Fruit fly (Drosophila melanogaster) whole organism, embryonic: Measurements from ENCODE around the gene Rbcn-3B.
A peak's percentile ranks its signal among the peaks of the same experiment; 100 is the strongest.

Experiments
- Asciz ChIP-seq: fragments of 200-800 bp; sonication (Bioruptor generic); optimal IDR thresholded peaks from 2 replicates; lab custom pipeline; 2017; ENCODE audit warnings: missing biosample characterization, mild to moderate bottlenecking, missing genetic modification characterization, missing genetic modification reagents
- Blimp-1 ChIP-seq: fragments of 200-800 bp; sonication (Bioruptor generic); optimal IDR thresholded peaks from 3 replicates; lab custom pipeline; 2018; ENCODE audit warnings: missing biosample characterization, missing genetic modification characterization, mild to moderate bottlenecking, moderate library complexity, missing genetic modification reagents
- CG10979 ChIP-seq: fragments of 200-800 bp; sonication (Bioruptor generic); optimal IDR thresholded peaks from 2 replicates; lab custom pipeline; 2018; ENCODE audit warnings: missing biosample characterization, mild to moderate bottlenecking, missing genetic modification characterization, moderate library complexity
- CG12769 ChIP-seq: fragments of 200-800 bp; sonication (Bioruptor generic); optimal IDR thresholded peaks from 2 replicates; lab custom pipeline; 2019; ENCODE audit warnings: missing biosample characterization, mild to moderate bottlenecking, missing genetic modification characterization, moderate library complexity
- CG13775 ChIP-seq: fragments of 200-800 bp; sonication (Bioruptor generic); optimal IDR thresholded peaks from 3 replicates; lab custom pipeline; 2017; ENCODE audit warnings: missing biosample characterization, mild to moderate bottlenecking, missing genetic modification characterization
- CG1647 ChIP-seq: fragments of 200-800 bp; sonication (Bioruptor generic); optimal IDR thresholded peaks from 3 replicates; lab custom pipeline; 2016; ENCODE audit warnings: missing biosample characterization, missing genetic modification characterization
- CG16779 ChIP-seq: fragments of 200-800 bp; sonication (Bioruptor generic); IDR thresholded peaks from 2 replicates; pipeline ENCODE4 v1.3.6; 2022; ENCODE audit warnings: missing biosample characterization, missing genetic modification characterization
- CG17359 ChIP-seq: fragments of 200-800 bp; sonication (Bioruptor generic); optimal IDR thresholded peaks from 3 replicates; lab custom pipeline; 2018; ENCODE audit warnings: missing biosample characterization, mild to moderate bottlenecking, missing genetic modification characterization, moderate library complexity
- CG2116 ChIP-seq: fragments of 200-800 bp; sonication (Bioruptor generic); optimal IDR thresholded peaks from 3 replicates; lab custom pipeline; 2018; ENCODE audit warnings: missing biosample characterization, mild to moderate bottlenecking, missing genetic modification characterization
- CG2129 ChIP-seq: fragments of 200-800 bp; sonication (Bioruptor generic); IDR thresholded peaks from 2 replicates; pipeline ENCODE4 v1.3.6; 2022; ENCODE audit warnings: missing biosample characterization, missing genetic modification characterization; ENCODE audit not compliant: partially characterized antibody
- CG2712 ChIP-seq: fragments of 200-800 bp; optimal IDR thresholded peaks from 3 replicates; lab custom pipeline; 2019; ENCODE audit warnings: missing biosample characterization, mild to moderate bottlenecking, missing genetic modification characterization, moderate library complexity
- CG30020 ChIP-seq: fragments of 200-800 bp; optimal IDR thresholded peaks from 2 replicates; lab custom pipeline; 2019; ENCODE audit warnings: missing biosample characterization, mild to moderate bottlenecking, missing genetic modification characterization, moderate library complexity
- CG34224 ChIP-seq: fragments of 200-800 bp; sonication (Bioruptor generic); IDR thresholded peaks from 3 replicates; pipeline ENCODE4 v1.3.6; 2022; ENCODE audit warnings: missing biosample characterization, missing genetic modification characterization; ENCODE audit not compliant: partially characterized antibody
- CG34376 ChIP-seq: fragments of 200-800 bp; sonication (Bioruptor generic); optimal IDR thresholded peaks from 2 replicates; lab custom pipeline; 2018; ENCODE audit warnings: missing biosample characterization, mild to moderate bottlenecking, missing genetic modification characterization
- CG4328 ChIP-seq: fragments of 200-800 bp; sonication (Bioruptor generic); optimal IDR thresholded peaks from 3 replicates; lab custom pipeline; 2017; ENCODE audit warnings: missing biosample characterization, missing genetic modification reagents, missing genetic modification characterization
- CG6813 ChIP-seq: fragments of 200-800 bp; sonication (Bioruptor generic); optimal IDR thresholded peaks from 2 replicates; lab custom pipeline; 2017; ENCODE audit warnings: missing biosample characterization, missing genetic modification characterization, mild to moderate bottlenecking, moderate library complexity, missing genetic modification reagents
- CG6854 ChIP-seq: fragments of 200-800 bp; sonication (Bioruptor generic); optimal IDR thresholded peaks from 3 replicates; lab custom pipeline; 2017; ENCODE audit warnings: missing biosample characterization, mild to moderate bottlenecking, missing genetic modification characterization
- CG8290 ChIP-seq, 3 experiments: fragments of 200-800 bp; sonication (Bioruptor generic); optimal IDR thresholded peaks; 2 replicates each; lab custom pipeline; 2016 to 2019; ENCODE audit warnings: missing biosample characterization in 3 of 3, missing genetic modification characterization in 3 of 3, mild to moderate bottlenecking in 2 of 3, moderate library complexity in 1 of 3
- CG9727 ChIP-seq: fragments of 200-800 bp; sonication (Bioruptor generic); optimal IDR thresholded peaks from 3 replicates; lab custom pipeline; 2017; ENCODE audit warnings: missing biosample characterization, mild to moderate bottlenecking, missing genetic modification characterization
- Chrac-16 ChIP-seq: fragments of 200-800 bp; sonication (Bioruptor generic); optimal IDR thresholded peaks from 3 replicates; lab custom pipeline; 2016; ENCODE audit warnings: missing biosample characterization, missing genetic modification characterization
- HLH54F ChIP-seq: fragments of 200-800 bp; sonication (Bioruptor generic); optimal IDR thresholded peaks from 3 replicates; lab custom pipeline; 2016; ENCODE audit warnings: missing biosample characterization, missing genetic modification characterization
- Hr3 ChIP-seq: fragments of 200-800 bp; sonication (Bioruptor generic); optimal IDR thresholded peaks from 3 replicates; lab custom pipeline; 2016; ENCODE audit warnings: missing biosample characterization, missing genetic modification characterization
- Neu2 ChIP-seq: fragments of 200-800 bp; sonication (Bioruptor generic); optimal IDR thresholded peaks from 3 replicates; lab custom pipeline; 2016; ENCODE audit warnings: missing biosample characterization, missing genetic modification characterization, borderline replicate concordance
- Stat92E ChIP-seq, 3 experiments: fragments of >200 bp in 2 of 3; fragments of 200-800 bp in 1 of 3; sonication (Bioruptor generic) in 1 of 3; optimal IDR thresholded peaks; 2 replicates each; lab custom pipeline; 2017 to 2019; ENCODE audit warnings: missing biosample characterization in 3 of 3, missing genetic modification characterization in 3 of 3, mild to moderate bottlenecking in 1 of 3, moderate library complexity in 1 of 3
- Trl ChIP-seq, 3 experiments: fragments of >200 bp in 2 of 3; fragments of 200-800 bp in 1 of 3; sonication (Bioruptor generic) in 1 of 3; optimal IDR thresholded peaks; 2 replicates in 1 of 3; 3 replicates in 2 of 3; lab custom pipeline; 2016 to 2017; ENCODE audit warnings: missing biosample characterization in 1 of 3, missing genetic modification characterization in 1 of 3
- ap ChIP-seq: fragments of 200-800 bp; sonication (Bioruptor generic); IDR thresholded peaks from 2 replicates; pipeline ENCODE4 v1.3.6; 2022; ENCODE audit warnings: missing biosample characterization, missing genetic modification characterization
- ash1 ChIP-seq: fragments of 200-800 bp; sonication (Bioruptor generic); optimal IDR thresholded peaks from 2 replicates; lab custom pipeline; 2018; ENCODE audit warnings: missing biosample characterization, mild to moderate bottlenecking, missing genetic modification characterization
- chif ChIP-seq, 2 experiments: fragments of 200-800 bp; sonication (Bioruptor generic); optimal IDR thresholded peaks; 3 replicates each; lab custom pipeline; 2016; ENCODE audit warnings: missing biosample characterization in 2 of 2, missing genetic modification characterization in 2 of 2
- chinmo ChIP-seq: fragments of 200-800 bp; sonication (Bioruptor generic); IDR thresholded peaks from 4 replicates; pipeline ENCODE4 v1.3.6; 2022; ENCODE audit warnings: missing biosample characterization, missing genetic modification characterization; ENCODE audit not compliant: partially characterized antibody
- gce ChIP-seq: fragments of 200-800 bp; sonication (Bioruptor generic); IDR thresholded peaks from 3 replicates; pipeline ENCODE4 v1.3.6; 2022; ENCODE audit warnings: missing biosample characterization, missing genetic modification characterization
- grn ChIP-seq: fragments of 200-800 bp; sonication (Bioruptor generic); optimal IDR thresholded peaks from 3 replicates; lab custom pipeline; 2017; ENCODE audit warnings: missing biosample characterization, missing genetic modification characterization
- hth ChIP-seq: fragments of >200 bp; optimal IDR thresholded peaks from 2 replicates; lab custom pipeline; 2017; ENCODE audit warnings: inconsistent platforms
- knrl ChIP-seq: fragments of 200-800 bp; sonication (Bioruptor generic); IDR thresholded peaks from 3 replicates; pipeline ENCODE4 v1.3.6; 2022; ENCODE audit warnings: missing biosample characterization, missing genetic modification characterization; ENCODE audit not compliant: partially characterized antibody
- lbe ChIP-seq: fragments of 200-800 bp; sonication (Bioruptor generic); optimal IDR thresholded peaks from 2 replicates; lab custom pipeline; 2016; ENCODE audit warnings: missing biosample characterization, mild to moderate bottlenecking, missing genetic modification characterization
- lov ChIP-seq, 2 experiments: fragments of 200-800 bp in 1 of 2; fragments of >200 bp in 1 of 2; sonication (Bioruptor generic) in 1 of 2; IDR thresholded peaks in 1 of 2; optimal IDR thresholded peaks in 1 of 2; 2 replicates in 1 of 2; 3 replicates in 1 of 2; pipeline versions ENCODE4 v1.3.6 to Lab custom; 2017 to 2022; ENCODE audit warnings: missing biosample characterization in 1 of 2, missing genetic modification characterization in 1 of 2
- mld ChIP-seq: fragments of 200-800 bp; sonication (Bioruptor generic); IDR thresholded peaks from 3 replicates; pipeline ENCODE4 v1.3.6; 2022; ENCODE audit warnings: missing biosample characterization, missing genetic modification characterization; ENCODE audit not compliant: partially characterized antibody
- onecut ChIP-seq: fragments of 200-800 bp; sonication (Bioruptor generic); IDR thresholded peaks from 2 replicates; pipeline ENCODE4 v1.3.6; 2022; ENCODE audit warnings: missing biosample characterization, missing genetic modification characterization
- otp ChIP-seq: fragments of 200-800 bp; sonication (Bioruptor generic); IDR thresholded peaks from 3 replicates; pipeline ENCODE4, ENCODE4 v1.3.6; 2022; ENCODE audit warnings: missing biosample characterization, missing genetic modification characterization
- p53 ChIP-seq: fragments of 200-800 bp; sonication (Bioruptor generic); optimal IDR thresholded peaks from 2 replicates; lab custom pipeline; 2016; ENCODE audit warnings: missing biosample characterization, missing genetic modification characterization
- pzg ChIP-seq: fragments of 200-800 bp; sonication (Bioruptor generic); optimal IDR thresholded peaks from 3 replicates; lab custom pipeline; 2018; ENCODE audit warnings: missing biosample characterization, mild to moderate bottlenecking, missing genetic modification characterization, moderate library complexity
- ranshi ChIP-seq: fragments of 200-800 bp; sonication (Bioruptor generic); IDR thresholded peaks from 2 replicates; pipeline ENCODE4 v1.3.6; 2022; ENCODE audit warnings: missing biosample characterization, missing genetic modification characterization
- slbo ChIP-seq: fragments of 200-800 bp; sonication (Bioruptor generic); IDR thresholded peaks from 2 replicates; pipeline ENCODE4 v1.3.6; 2022; ENCODE audit warnings: missing biosample characterization, missing genetic modification characterization
- so ChIP-seq: fragments of 200-800 bp; sonication (Bioruptor generic); IDR thresholded peaks from 3 replicates; pipeline ENCODE4 v1.3.6; 2022; ENCODE audit warnings: missing biosample characterization, missing genetic modification characterization
- tll ChIP-seq, 2 experiments: fragments of 200-800 bp in 1 of 2; fragments of >200 bp in 1 of 2; sonication (Bioruptor generic) in 1 of 2; optimal IDR thresholded peaks; 2 replicates each; lab custom pipeline; 2017 to 2019; ENCODE audit warnings: missing biosample characterization in 2 of 2, missing genetic modification characterization in 2 of 2, mild to moderate bottlenecking in 1 of 2, moderate library complexity in 1 of 2
- unpg ChIP-seq: fragments of 200-800 bp; sonication (Bioruptor generic); optimal IDR thresholded peaks from 3 replicates; lab custom pipeline; 2018; ENCODE audit warnings: missing biosample characterization, mild to moderate bottlenecking, missing genetic modification characterization, moderate library complexity
- wor ChIP-seq: fragments of 200-800 bp; sonication (Bioruptor generic); IDR thresholded peaks from 2 replicates; pipeline ENCODE4 v1.3.6; 2022; ENCODE audit warnings: missing biosample characterization, missing genetic modification characterization

Rbcn-3B gene

dm6 chrX:1877107-1877736, 31.5 kb upstream of the Rbcn-3B start, which contains the start of the genes CG14817 and CG14805 (continued):
- TF ChIP-seq CG34224 (GFP tag; lab: Robert Waterston, UW), result peak; percentile 67
- peak; percentile 88 for TF ChIP-seq CG4328 (GFP tag; lab: Kevin White, UChicago)
- TF ChIP-seq Stat92E (GFP tag; optimal IDR thresholded peaks at IDR 0.05; lab: Kevin White, UChicago), result no peak
- TF ChIP-seq tll (GFP tag; optimal IDR thresholded peaks at IDR 0.05; lab: Kevin White, UChicago), result no peak
- no peak for TF ChIP-seq Blimp-1 (GFP tag; lab: Kevin White, UChicago)
- peak; percentile 63 for TF ChIP-seq CG10979 (tag; lab: Kevin White, UChicago)
- no peak for TF ChIP-seq Trl (optimal IDR thresholded peaks at IDR 0.05; lab: Kevin White, UChicago)
- TF ChIP-seq Trl (GFP tag; optimal IDR thresholded peaks at IDR 0.05; lab: Kevin White, UChicago), result peak; percentile 40
- TF ChIP-seq CG2116, result peak; percentile 91
- peak; percentile 73 for TF ChIP-seq CG17359 (tag; lab: Kevin White, UChicago)
- no peak for TF ChIP-seq HLH54F
- TF ChIP-seq CG30020, result peak; percentile 40
- no peak for TF ChIP-seq hth (lab: Kevin White, UChicago)
- peak; percentile 89 for TF ChIP-seq CG6813 (GFP tag; lab: Kevin White, UChicago)
- no peak for TF ChIP-seq p53 (GFP tag; lab: Kevin White, UChicago)
- TF ChIP-seq mld (GFP tag; lab: Robert Waterston, UW), result no peak
- no peak for TF ChIP-seq CG16779 (GFP tag; lab: Robert Waterston, UW)
- no peak for TF ChIP-seq lov (optimal IDR thresholded peaks at IDR 0.05; lab: Kevin White, UChicago)
- TF ChIP-seq lov (GFP tag; IDR thresholded peaks at IDR 0.05; lab: Robert Waterston, UW), result peak; percentile 71; the same call in 1 of the 3 replicates
- peak; percentile 80 for TF ChIP-seq unpg
- peak; percentile 76 for TF ChIP-seq onecut (GFP tag; lab: Robert Waterston, UW)
- TF ChIP-seq CG8290 (GFP tag; optimal IDR thresholded peaks at IDR 0.05; lab: Kevin White, UChicago), result peak; percentile 27
- TF ChIP-seq CG8290 (tag; optimal IDR thresholded peaks at IDR 0.05; lab: Kevin White, UChicago), result peak in 1 of 2 experiments; percentile 59
- peak; percentile 66; the same call in 2 of the 3 replicates for TF ChIP-seq gce
- no peak for TF ChIP-seq ap
- no peak for TF ChIP-seq wor (GFP tag; lab: Robert Waterston, UW)
- no peak for TF ChIP-seq chinmo (GFP tag; lab: Robert Waterston, UW)
- no peak for TF ChIP-seq CG2129 (GFP tag; lab: Robert Waterston, UW)
- 0 out of 3 replicates have a peak, but pooled peaks have one; percentile 27 for TF ChIP-seq knrl (GFP tag; lab: Robert Waterston, UW)
- TF ChIP-seq CG12769, result no peak
- peak; percentile 52 for TF ChIP-seq CG1647
- peak; percentile 72 for TF ChIP-seq CG13775 (GFP tag; lab: Kevin White, UChicago)
- TF ChIP-seq pzg (GFP tag; lab: Kevin White, UChicago), result peak; percentile 65
- no peak for TF ChIP-seq Asciz (GFP tag; lab: Kevin White, UChicago)
- TF ChIP-seq so (GFP tag; lab: Robert Waterston, UW), result 0 out of 3 replicates have a peak, but pooled peaks have one; percentile 29
- peak; percentile 64 for TF ChIP-seq CG2712 (tag; lab: Kevin White, UChicago)
- peak; percentile 85 for TF ChIP-seq ash1
- peak; percentile 19; the same call in 1 of the 2 replicates for TF ChIP-seq ranshi (GFP tag; lab: Robert Waterston, UW)
- no peak for TF ChIP-seq Hr3
- no peak for TF ChIP-seq Neu2 (GFP tag; lab: Kevin White, UChicago)
- TF ChIP-seq grn (GFP tag; lab: Kevin White, UChicago), result no peak
- peak; percentile 94 for TF ChIP-seq CG34376 (GFP tag; lab: Kevin White, UChicago)
- no peak for TF ChIP-seq Chrac-16 (GFP tag; lab: Kevin White, UChicago)
- 0 out of 2 replicates have a peak, but pooled peaks have one; percentile 38 for TF ChIP-seq slbo (GFP tag; lab: Robert Waterston, UW)
- TF ChIP-seq otp (GFP tag; lab: Robert Waterston, UW), result 0 out of 3 replicates have a peak, but pooled peaks have one; percentile 48
- peak; percentile 62 for TF ChIP-seq lbe (GFP tag; lab: Kevin White, UChicago)
- peak; percentile 83 for TF ChIP-seq CG6854 (GFP tag; lab: Kevin White, UChicago)
- TF ChIP-seq CG9727 (GFP tag; lab: Kevin White, UChicago), result peak; percentile 80
- peak in 1 of 2 experiments; percentile 5 for TF ChIP-seq chif (GFP tag; optimal IDR thresholded peaks at IDR 0.05; lab: Kevin White, UChicago)
